Worm (Caenorhabditis elegans): ENCODE measurements around the gene ZK637.12.

DNA sequence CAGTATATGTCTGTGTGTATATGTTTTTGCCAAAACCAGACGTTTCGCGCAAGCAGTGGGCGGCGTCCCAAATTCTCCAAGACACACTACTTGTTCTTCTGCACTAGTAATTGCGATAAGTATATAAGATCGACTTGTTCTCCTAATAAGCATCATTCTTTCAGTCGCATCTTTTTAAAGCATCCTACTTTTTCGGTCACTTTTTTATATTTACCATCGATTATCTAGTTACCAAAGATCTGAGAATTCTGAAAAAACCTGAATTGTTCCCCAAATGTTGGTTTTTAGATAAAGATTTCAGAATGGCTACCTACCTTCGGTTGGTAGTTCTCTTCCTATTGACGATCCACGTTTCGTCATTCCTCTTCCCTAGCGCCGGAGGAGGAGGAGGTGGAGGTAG lies 38.0 kb downstream of the ZK637.12 start, which contains the start of gene grl-25:
- TF ChIP-seq skn-1 (tag; optimal IDR thresholded peaks at IDR 0.05) (no peak), lin-13 (GFP tag; optimal IDR thresholded peaks at IDR 0.05) (no peak), nhr-6 (tag; optimal IDR thresholded peaks at IDR 0.05) (no peak), nhr-77 (tag; optimal IDR thresholded peaks at IDR 0.05) (no peak), ztf-11 (tag; optimal IDR thresholded peaks at IDR 0.05) (no peak), nhr-10 (tag; optimal IDR thresholded peaks at IDR 0.05) (no peak), ama-1 (optimal IDR thresholded peaks at IDR 0.05) (no peak), nhr-11 (tag; optimal IDR thresholded peaks at IDR 0.05) (no peak), unc-39 (tag; optimal IDR thresholded peaks at IDR 0.05) (no peak), nhr-12 (tag; optimal IDR thresholded peaks at IDR 0.05) (no peak), fos-1 (tag; optimal IDR thresholded peaks at IDR 0.05) (no peak), egl-27 (tag; optimal IDR thresholded peaks at IDR 0.05) (no peak), dmd-4 (tag; optimal IDR thresholded peaks at IDR 0.05) (no peak), nhr-25 (tag; optimal IDR thresholded peaks at IDR 0.05) (no peak)

Data from whole organism, L2 larva.